Worm (Caenorhabditis elegans): ENCODE data around the gene F02H6.2.

Gene F02H6.2

DNA sequence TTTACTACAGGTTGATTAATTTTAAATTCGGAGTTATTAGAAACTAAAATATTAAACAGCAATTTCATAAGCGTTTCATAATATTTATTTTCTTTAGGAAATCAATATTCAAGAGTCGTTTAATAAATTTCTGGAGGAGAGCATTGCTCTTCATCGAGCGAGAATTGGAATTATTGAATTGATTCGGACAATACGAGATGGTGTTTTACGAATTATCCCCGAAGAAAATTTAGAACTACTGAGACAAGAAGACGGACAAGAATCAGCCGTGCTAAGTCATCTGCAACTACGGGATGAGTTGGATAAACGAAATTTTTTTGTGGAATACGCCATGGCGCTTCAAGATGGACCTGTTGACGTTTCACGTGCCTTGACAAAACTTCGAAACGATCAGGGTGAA, 2.0 kb upstream of the F02H6.2 start:
- TF ChIP-seq ceh-45 (GFP tag; IDR thresholded peaks at IDR 0.05) (no peak), Y22D7AL.16 (tag; optimal IDR thresholded peaks at IDR 0.05) (no peak), nhr-232 (tag; optimal IDR thresholded peaks at IDR 0.05) (no peak), fkh-10 (GFP tag; optimal IDR thresholded peaks at IDR 0.05) (no peak), ztf-16 (tag; optimal IDR thresholded peaks at IDR 0.05) (no peak), pax-1 (tag; optimal IDR thresholded peaks at IDR 0.05) (no peak), eyg-1 (tag; optimal IDR thresholded peaks at IDR 0.05) (no peak), ceh-6 (GFP tag; optimal IDR thresholded peaks at IDR 0.05) (no peak), ets-4 (tag; optimal IDR thresholded peaks at IDR 0.05) (no peak), zip-5 (tag; optimal IDR thresholded peaks at IDR 0.05) (no peak), ceh-31 (tag; optimal IDR thresholded peaks at IDR 0.05) (no peak), gmeb-2 (tag; optimal IDR thresholded peaks at IDR 0.05) (no peak), elt-4 (tag; optimal IDR thresholded peaks at IDR 0.05) (no peak), unc-55 (GFP tag; optimal IDR thresholded peaks at IDR 0.05) (no peak), hlh-13 (GFP tag; optimal IDR thresholded peaks at IDR 0.05) (no peak), C08G9.2 (tag; optimal IDR thresholded peaks at IDR 0.05) (no peak), hlh-15 (tag; optimal IDR thresholded peaks at IDR 0.05) (no peak), hlh-30 (tag; optimal IDR thresholded peaks at IDR 0.05; ENCODE audit: insufficient read depth) (no peak), elt-2 (tag; optimal IDR thresholded peaks at IDR 0.05) (no peak), ceh-14 (tag; optimal IDR thresholded peaks at IDR 0.05) (no peak)

DNA sequence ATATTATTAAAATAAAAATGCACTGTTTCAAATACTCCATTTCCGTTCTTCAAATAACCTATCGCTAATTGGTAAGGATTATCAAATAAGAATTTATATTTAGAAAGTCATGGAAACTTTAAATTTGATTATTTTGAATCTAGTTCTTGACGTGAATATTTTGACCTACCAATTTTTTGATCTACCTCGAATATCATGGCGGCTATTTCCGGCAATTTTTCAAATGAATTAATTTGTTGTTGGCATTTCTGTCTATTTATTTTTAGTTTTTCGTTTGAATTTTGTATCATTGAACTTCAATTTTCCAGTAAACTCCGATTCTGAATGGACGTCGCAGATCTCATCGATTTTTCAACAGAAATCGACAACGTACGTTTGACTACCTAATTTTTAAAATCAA, 6.9 kb downstream of the F02H6.2 start, which contains the start of gene F02H6.3:
Gene F02H6.3, plus strand, starts transcription at position 266 of the 400 bp plus-strand sequence.
- TF ChIP-seq elt-4 (tag; optimal IDR thresholded peaks at IDR 0.05) (no peak), ceh-34 (tag; optimal IDR thresholded peaks at IDR 0.05) (no peak), unc-55 (GFP tag; optimal IDR thresholded peaks at IDR 0.05) (no peak), rnt-1 (tag; optimal IDR thresholded peaks at IDR 0.05) (no peak), ets-4 (tag; optimal IDR thresholded peaks at IDR 0.05) (no peak), lim-6 (tag; optimal IDR thresholded peaks at IDR 0.05) (no peak), K02D7.2 (tag; optimal IDR thresholded peaks at IDR 0.05) (no peak), pax-1 (tag; optimal IDR thresholded peaks at IDR 0.05) (no peak), nfya-1 (tag; optimal IDR thresholded peaks at IDR 0.05) (no peak), ceh-24 (tag; optimal IDR thresholded peaks at IDR 0.05) (no peak), eyg-1 (tag; optimal IDR thresholded peaks at IDR 0.05) (no peak), sox-4 (tag; optimal IDR thresholded peaks at IDR 0.05) (no peak), ceh-14 (tag; optimal IDR thresholded peaks at IDR 0.05) (no peak), dmd-4 (tag; optimal IDR thresholded peaks at IDR 0.05; ENCODE audit: borderline replicate concordance) (no peak), C08G9.2 (tag; optimal IDR thresholded peaks at IDR 0.05) (no peak), elt-2 (tag; optimal IDR thresholded peaks at IDR 0.05) (no peak), ceh-9 (tag; optimal IDR thresholded peaks at IDR 0.05) (no peak)

DNA sequence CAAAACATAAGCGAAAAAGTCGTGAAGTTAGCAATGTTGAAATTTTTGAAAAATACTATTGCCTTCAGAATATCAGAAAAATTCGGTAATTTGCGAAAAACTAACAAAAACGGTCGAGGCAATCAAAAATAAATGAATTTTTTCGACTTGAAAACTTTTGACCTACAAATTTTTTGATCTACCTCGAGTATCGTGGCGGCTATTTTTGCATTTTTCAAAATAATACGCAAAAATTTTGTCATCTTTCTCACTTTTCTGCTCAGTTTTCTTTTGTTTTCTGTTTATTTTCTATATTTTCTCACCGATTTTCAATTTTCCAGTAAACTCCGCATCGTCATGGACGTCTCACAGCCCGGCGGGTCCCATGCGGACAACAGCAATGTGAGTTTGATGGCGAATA, 19.5 kb downstream of the F02H6.2 start:
- TF ChIP-seq ceh-48 (tag; optimal IDR thresholded peaks at IDR 0.05) (no peak), madf-2 (tag; optimal IDR thresholded peaks at IDR 0.05) (no peak), ahr-1 (tag; optimal IDR thresholded peaks at IDR 0.05) (no peak), ama-1 (optimal IDR thresholded peaks at IDR 0.05) (no peak), ceh-34 (tag; optimal IDR thresholded peaks at IDR 0.05) (no peak), hlh-13 (GFP tag; optimal IDR thresholded peaks at IDR 0.05) (no peak), fax-1 (tag; optimal IDR thresholded peaks at IDR 0.05) (no peak), ceh-24 (tag; optimal IDR thresholded peaks at IDR 0.05) (no peak), ceh-14 (tag; optimal IDR thresholded peaks at IDR 0.05) (no peak), hlh-6 (tag; optimal IDR thresholded peaks at IDR 0.05) (no peak), dve-1 (tag; optimal IDR thresholded peaks at IDR 0.05) (no peak), Y22D7AL.16 (tag; optimal IDR thresholded peaks at IDR 0.05) (no peak), ceh-19 (GFP tag; optimal IDR thresholded peaks at IDR 0.05) (no peak), ceh-31 (tag; optimal IDR thresholded peaks at IDR 0.05) (no peak), nhr-232 (tag; optimal IDR thresholded peaks at IDR 0.05) (no peak), dmd-4 (tag; optimal IDR thresholded peaks at IDR 0.05; ENCODE audit: borderline replicate concordance) (no peak), pag-3 (tag; optimal IDR thresholded peaks at IDR 0.05; ENCODE audit: borderline replicate concordance) (no peak), zip-5 (tag; optimal IDR thresholded peaks at IDR 0.05) (no peak)
